Worm (Caenorhabditis elegans) whole organism, L4 larva: ENCODE results near the gene T05A8.8.
A peak's percentile ranks its signal among the peaks of the same experiment; 100 is the strongest.

Experiments used
- F26F4.8 ChIP-seq: fragments of 200-800 bp; sonication (Bioruptor generic); conservative IDR thresholded peaks from 2 replicates; pipeline ENCODE4 v1.3.6; 2022; ENCODE audit warnings: missing genetic modification characterization, missing compliant biosample characterization
- F44E2.7 ChIP-seq: fragments of 200-800 bp; sonication (Bioruptor generic); IDR thresholded peaks from 2 replicates; pipeline ENCODE4 v2.1.2; 2022; ENCODE audit warnings: missing genetic modification characterization, missing compliant biosample characterization
- F49E8.2 ChIP-seq: sonication (generic microtip); optimal IDR thresholded peaks from 2 replicates; lab custom pipeline; 2016; ENCODE audit warnings: missing compliant biosample characterization, mild to moderate bottlenecking, missing genetic modification characterization, borderline replicate concordance
- T20F7.1 ChIP-seq: fragments of 200-800 bp; sonication (Bioruptor generic); optimal IDR thresholded peaks from 2 replicates; lab custom pipeline; 2018; ENCODE audit warnings: mild to moderate bottlenecking, missing genetic modification characterization, missing compliant biosample characterization
- Y75B8A.6 ChIP-seq: fragments of 200-800 bp; sonication (Bioruptor generic); IDR thresholded peaks from 2 replicates; pipeline ENCODE4 v1.3.6; 2022; ENCODE audit warnings: missing genetic modification reagents, missing genetic modification characterization, missing compliant biosample characterization
- ZK337.2 ChIP-seq: fragments of 200-800 bp; sonication (Bioruptor generic); IDR thresholded peaks from 2 replicates; pipeline ENCODE4 v1.3.6; 2022; ENCODE audit warnings: missing genetic modification reagents, missing genetic modification characterization, missing compliant biosample characterization
- ZK546.5 ChIP-seq, 2 experiments: sonication (generic microtip); optimal IDR thresholded peaks; 2 replicates each; lab custom pipeline; 2017; ENCODE audit warnings: missing biosample characterization in 2 of 2, missing genetic modification characterization in 2 of 2
- aha-1 ChIP-seq: fragments of 150-350 bp; peaks from one replicate; lab custom pipeline; 2014; ENCODE audit warnings: missing biosample characterization, missing genetic modification characterization
- ceh-20 ChIP-seq: fragments of 200-800 bp; sonication (Bioruptor generic); IDR thresholded peaks from 2 replicates; pipeline ENCODE4 v1.3.6; 2022; ENCODE audit warnings: missing genetic modification reagents, missing genetic modification characterization, missing compliant biosample characterization
- ceh-28 ChIP-seq: fragments of 150-350 bp; optimal IDR thresholded peaks from 2 replicates; lab custom pipeline; 2014; ENCODE audit warnings: missing biosample characterization, missing genetic modification reagents, missing genetic modification characterization
- cey-2 ChIP-seq: sonication (generic microtip); optimal IDR thresholded peaks from 3 replicates; lab custom pipeline; 2017; ENCODE audit warnings: missing genetic modification characterization, mild to moderate bottlenecking, missing compliant biosample characterization, antibody characterized with exemption, borderline replicate concordance; ENCODE audit not compliant: insufficient read depth
- ctbp-1 ChIP-seq: fragments of 200-800 bp; sonication (Bioruptor generic); IDR thresholded peaks from 2 replicates; pipeline ENCODE4 v1.3.6; 2022; ENCODE audit warnings: missing genetic modification reagents, missing genetic modification characterization, missing compliant biosample characterization
- daf-19 ChIP-seq: fragments of 200-800 bp; sonication (Bioruptor generic); conservative IDR thresholded peaks from 2 replicates; pipeline ENCODE4 v1.3.6; 2022; ENCODE audit warnings: missing genetic modification characterization, missing compliant biosample characterization
- dmd-6 ChIP-seq: fragments of 200-800 bp; sonication (Bioruptor generic); IDR thresholded peaks from 2 replicates; pipeline ENCODE4 v1.3.6; 2022; ENCODE audit warnings: missing genetic modification reagents, missing genetic modification characterization, missing compliant biosample characterization
- dmd-8 ChIP-seq: fragments of 200-800 bp; sonication (Bioruptor generic); IDR thresholded peaks from 2 replicates; pipeline ENCODE4 v1.3.6; 2022; ENCODE audit warnings: missing genetic modification characterization, missing compliant biosample characterization
- dmd-9 ChIP-seq: fragments of 200-800 bp; sonication (Bioruptor generic); IDR thresholded peaks from 2 replicates; pipeline ENCODE4 v1.3.6; 2022; ENCODE audit warnings: missing genetic modification reagents, missing genetic modification characterization, missing compliant biosample characterization
- dpl-1 ChIP-seq: fragments of 150-350 bp; optimal IDR thresholded peaks from 2 replicates; lab custom pipeline; 2014; ENCODE audit warnings: missing biosample characterization, missing genetic modification reagents, missing genetic modification characterization
- duxl-1 ChIP-seq: sonication (generic microtip); optimal IDR thresholded peaks from 2 replicates; lab custom pipeline; 2016; ENCODE audit warnings: mild to moderate bottlenecking, missing genetic modification characterization, moderate library complexity, missing compliant biosample characterization; ENCODE audit not compliant: poor library complexity
- hif-1 ChIP-seq, 2 experiments: sonication (generic microtip); optimal IDR thresholded peaks; 2 replicates each; lab custom pipeline; 2016 to 2017; ENCODE audit warnings: missing compliant biosample characterization in 2 of 2, missing genetic modification characterization in 2 of 2, missing genetic modification reagents in 2 of 2, missing genotype in 2 of 2, mild to moderate bottlenecking in 1 of 2
- hmg-1.1 ChIP-seq: fragments of 200-800 bp; sonication (Bioruptor generic); IDR thresholded peaks from 2 replicates; pipeline ENCODE4 v1.3.6; 2022; ENCODE audit warnings: missing genetic modification reagents, missing genetic modification characterization, missing compliant biosample characterization
- lim-7 ChIP-seq: fragments of 200-800 bp; sonication (Bioruptor generic); IDR thresholded peaks from 2 replicates; pipeline ENCODE4 v1.3.6; 2022; ENCODE audit warnings: missing genetic modification characterization, missing compliant biosample characterization
- lin-13 ChIP-seq: fragments of 150-350 bp; optimal IDR thresholded peaks from 2 replicates; lab custom pipeline; 2014; ENCODE audit warnings: missing biosample characterization, missing genetic modification reagents, missing genetic modification characterization
- lin-38 ChIP-seq: fragments of 200-800 bp; sonication (Bioruptor generic); IDR thresholded peaks from 2 replicates; pipeline ENCODE4 v1.3.6; 2022; ENCODE audit warnings: missing genetic modification reagents, missing genetic modification characterization, missing compliant biosample characterization
- lin-39 ChIP-seq: fragments of 150-350 bp; optimal IDR thresholded peaks from 2 replicates; lab custom pipeline; 2014; ENCODE audit warnings: missing biosample characterization, missing genetic modification reagents, missing genetic modification characterization
- mdl-1 ChIP-seq, 2 experiments: fragments of 150-350 bp in 1 of 2; sonication (generic microtip) in 1 of 2; optimal IDR thresholded peaks; 2 replicates each; lab custom pipeline; 2014 to 2017; ENCODE audit warnings: missing biosample characterization in 2 of 2, missing genetic modification characterization in 2 of 2
- nhr-10 ChIP-seq: fragments of 150-350 bp; optimal IDR thresholded peaks from 2 replicates; lab custom pipeline; 2014; ENCODE audit warnings: missing biosample characterization, missing genetic modification characterization
- nhr-25 ChIP-seq: sonication (generic microtip); optimal IDR thresholded peaks from 2 replicates; lab custom pipeline; 2017; ENCODE audit warnings: missing genetic modification characterization, mild to moderate bottlenecking, missing compliant biosample characterization, antibody characterized with exemption, moderate library complexity, borderline replicate concordance; ENCODE audit not compliant: insufficient read depth
- nhr-76 ChIP-seq: fragments of 150-350 bp; optimal IDR thresholded peaks from 2 replicates; lab custom pipeline; 2014; ENCODE audit warnings: missing biosample characterization, missing genetic modification characterization
- saeg-2 ChIP-seq: fragments of 200-800 bp; sonication (Bioruptor generic); IDR thresholded peaks from 2 replicates; pipeline ENCODE4 v1.3.6; 2022; ENCODE audit warnings: missing genetic modification reagents, missing genetic modification characterization, missing compliant biosample characterization
- set-16 ChIP-seq: fragments of 200-800 bp; sonication (Bioruptor generic); IDR thresholded peaks from 2 replicates; pipeline ENCODE4 v1.3.6; 2022; ENCODE audit warnings: missing genetic modification reagents, missing genetic modification characterization, missing compliant biosample characterization
- skn-1 ChIP-seq: fragments of 150-350 bp; optimal IDR thresholded peaks from 2 replicates; lab custom pipeline; 2014; ENCODE audit warnings: missing biosample characterization, missing genetic modification characterization
- tag-97 ChIP-seq: fragments of 200-800 bp; sonication (Bioruptor generic); IDR thresholded peaks from 2 replicates; pipeline ENCODE4 v1.3.6; 2022; ENCODE audit warnings: missing genetic modification characterization, missing compliant biosample characterization
- tra-1 ChIP-seq: fragments of 200-800 bp; sonication (Bioruptor generic); IDR thresholded peaks from 2 replicates; pipeline ENCODE4 v1.3.6; 2022; ENCODE audit warnings: missing genetic modification reagents, missing genetic modification characterization, missing compliant biosample characterization
- unc-62 ChIP-seq, 3 experiments: fragments of 150-350 bp in 1 of 3; sonication (generic microtip); optimal IDR thresholded peaks in 2 of 3; peaks in 1 of 3; 1 replicate in 1 of 3; 2 replicates in 2 of 3; lab custom pipeline; 2014 to 2017; ENCODE audit warnings: missing biosample characterization in 3 of 3, missing genetic modification characterization in 3 of 3, missing genetic modification reagents in 3 of 3, missing genotype in 1 of 3
- zag-1 ChIP-seq: fragments of 150-350 bp; optimal IDR thresholded peaks from 2 replicates; lab custom pipeline; 2014; ENCODE audit warnings: missing biosample characterization, missing genetic modification characterization
- ztf-7 ChIP-seq: fragments of 150-350 bp; optimal IDR thresholded peaks from 2 replicates; lab custom pipeline; 2014; ENCODE audit warnings: missing biosample characterization, missing genetic modification characterization

Gene T05A8.8

ce11 chrII:2752999-2753398, 16.5 kb downstream of the T05A8.8 start, which contains the start of gene F29A7.3:
F29A7.3 (plus strand) TSS chrII:2753299.
- TF ChIP-seq F26F4.8 (GFP tag; lab: Robert Waterston, UW) (no peak), hmg-1.1 (GFP tag; lab: Robert Waterston, UW) (no peak), cey-2 (no peak), ctbp-1 (GFP tag; lab: Robert Waterston, UW) (no peak), nhr-10 (tag; lab: Kevin White, UChicago) (no peak), T20F7.1 (GFP tag; lab: Kevin White, UChicago) (no peak), lim-7 (GFP tag; lab: Robert Waterston, UW) (no peak), dmd-6 (GFP tag; lab: Robert Waterston, UW) (no peak), duxl-1 (tag; lab: Kevin White, UChicago) (no peak), zag-1 (tag; lab: Kevin White, UChicago) (no peak), unc-62 (GFP tag; optimal IDR thresholded peaks at IDR 0.05 in 1 of 2; lab: Kevin White, UChicago) (no peak), unc-62 (tag; optimal IDR thresholded peaks at IDR 0.05; lab: Kevin White, UChicago) (no peak)
- TF ChIP-seq, all 104 proteins: peak for 0

ce11 chrII:2754595-2754994, 18.1 kb downstream of the T05A8.8 start:
- TF ChIP-seq ztf-7 (tag; lab: Kevin White, UChicago), result no peak
- TF ChIP-seq set-16, result peak; percentile 91

ce11 chrII:2756351-2756750, 19.9 kb downstream of the T05A8.8 start:
- TF ChIP-seq unc-62 (GFP tag; optimal IDR thresholded peaks at IDR 0.05 in 1 of 2; lab: Kevin White, UChicago) (peak in 1 of 2 experiments; percentile 94), unc-62 (tag; optimal IDR thresholded peaks at IDR 0.05; lab: Kevin White, UChicago) (no peak), saeg-2 (GFP tag; lab: Robert Waterston, UW) (no peak), aha-1 (peak; percentile 53)
- TF ChIP-seq, all 104 proteins: peak for 2

- TF ChIP-seq tag-97 (GFP tag; lab: Robert Waterston, UW) (no peak), aha-1 (peak; percentile 12)
Measured at ce11 chrII:2757954-2758353, 21.5 kb downstream of the T05A8.8 start, which contains the start of gene F29A7.8. F29A7.8 (minus strand) TSS chrII:2758054.

- no peak for TF ChIP-seq Y75B8A.6 (GFP tag; lab: Robert Waterston, UW)
- TF ChIP-seq, all 104 proteins: peak for 0
Measured at ce11 chrII:2758476-2758875, 22.0 kb downstream of the T05A8.8 start, which contains the start of gene fbxb-107. fbxb-107 (plus strand) TSS chrII:2758772.

- no peak for TF ChIP-seq F26F4.8 (GFP tag; lab: Robert Waterston, UW)
- TF ChIP-seq ZK546.5 (tag; optimal IDR thresholded peaks at IDR 0.05; lab: Kevin White, UChicago), result no peak
- TF ChIP-seq lin-13 (GFP tag; lab: Kevin White, UChicago), result no peak
- no peak for TF ChIP-seq dpl-1 (GFP tag; lab: Kevin White, UChicago)
- TF ChIP-seq ZK337.2 (GFP tag; lab: Robert Waterston, UW), result no peak
- TF ChIP-seq hif-1 (tag; optimal IDR thresholded peaks at IDR 0.05; lab: Kevin White, UChicago), result no peak
- TF ChIP-seq F44E2.7 (GFP tag; lab: Robert Waterston, UW), result no peak
- no peak for TF ChIP-seq nhr-76 (tag; lab: Kevin White, UChicago)
- TF ChIP-seq ceh-20 (GFP tag; lab: Robert Waterston, UW), result no peak
- no peak for TF ChIP-seq T20F7.1 (GFP tag; lab: Kevin White, UChicago)
- no peak for TF ChIP-seq daf-19
Measured at ce11 chrII:2762108-2762507, 25.6 kb downstream of the T05A8.8 start, which contains the start of gene fbxb-106. fbxb-106 (plus strand) TSS chrII:2762408.

ce11 chrII:2764664-2765063, 28.2 kb downstream of the T05A8.8 start, which contains the start of gene fbxb-108:
fbxb-108 (plus strand) TSS chrII:2764964.
- TF ChIP-seq hif-1 (tag; optimal IDR thresholded peaks at IDR 0.05; lab: Kevin White, UChicago) (no peak), dmd-9 (no peak), F49E8.2 (tag; lab: Kevin White, UChicago) (no peak), dmd-8 (GFP tag; lab: Robert Waterston, UW) (no peak), lin-38 (no peak), F44E2.7 (GFP tag; lab: Robert Waterston, UW) (no peak), ceh-28 (tag; lab: Kevin White, UChicago) (no peak), tra-1 (GFP tag; lab: Robert Waterston, UW) (no peak), daf-19 (no peak), ZK337.2 (GFP tag; lab: Robert Waterston, UW) (no peak), nhr-25 (no peak), lin-39 (no peak), skn-1 (tag; lab: Kevin White, UChicago) (no peak), mdl-1 (tag; optimal IDR thresholded peaks at IDR 0.05; lab: Kevin White, UChicago) (no peak)
